Worm (Caenorhabditis elegans): ENCODE results near the gene K02F6.3.
"Not testable (repeated sequence)": the region's sequence is repeated elsewhere in the genome, so short reads cannot be mapped to it uniquely, and the experiment has no call there.

DNA sequence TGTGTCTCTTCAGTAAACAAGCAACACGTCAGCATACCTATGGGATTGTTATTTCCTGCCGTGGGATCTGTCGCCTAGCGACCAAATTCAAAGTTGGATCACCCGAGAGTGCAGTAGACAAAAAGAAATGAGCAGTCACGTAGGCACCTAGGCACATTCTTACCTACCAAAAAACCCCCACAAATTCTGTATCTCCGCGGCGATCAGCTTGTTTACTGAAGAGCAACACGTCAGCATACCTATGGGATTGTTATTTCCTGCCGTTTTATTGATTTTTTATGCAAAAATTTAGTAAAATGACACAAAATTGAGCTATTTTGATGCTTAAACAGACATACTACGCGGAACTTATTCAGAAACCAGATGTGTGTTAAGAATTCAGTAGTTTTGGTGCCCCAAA, 11.6 kb upstream of the K02F6.3 start, which contains the start of gene K02F6.5:
- TF ChIP-seq unc-62 (GFP tag; optimal IDR thresholded peaks at IDR 0.05); R02D3.7 (tag; optimal IDR thresholded peaks at IDR 0.05); ama-1 (optimal IDR thresholded peaks at IDR 0.05); ceh-82 (tag; optimal IDR thresholded peaks at IDR 0.05); nhr-77 (tag; optimal IDR thresholded peaks at IDR 0.05); elt-2 (tag; optimal IDR thresholded peaks at IDR 0.05); nhr-43 (tag; optimal IDR thresholded peaks at IDR 0.05; ENCODE audit: poor library complexity, severe bottlenecking); fos-1 (tag; optimal IDR thresholded peaks at IDR 0.05); ztf-4 (tag; optimal IDR thresholded peaks at IDR 0.05); nhr-12 (tag; optimal IDR thresholded peaks at IDR 0.05): not testable (repeated sequence)

Data from whole organism, L3 larva.